Fruit fly (Drosophila melanogaster) whole organism, prepupa: ENCODE results near the gene RluA-1.
A peak's percentile ranks its signal among the peaks of the same experiment; 100 is the strongest.

Experiments
- CG10631 ChIP-seq: fragments of 200-800 bp; sonication (Bioruptor generic); optimal IDR thresholded peaks from 2 replicates; lab custom pipeline; 2016; ENCODE audit warnings: missing biosample characterization, missing genetic modification characterization
- CG10669 ChIP-seq: fragments of 200-800 bp; sonication (Bioruptor generic); optimal IDR thresholded peaks from 3 replicates; lab custom pipeline; 2018; ENCODE audit warnings: missing biosample characterization, mild to moderate bottlenecking, missing genetic modification characterization, moderate library complexity
- CG11294 ChIP-seq: fragments of 200-800 bp; sonication (Bioruptor generic); IDR thresholded peaks from 2 replicates; pipeline ENCODE4 v1.3.6; 2022; ENCODE audit warnings: missing biosample characterization, missing genetic modification characterization
- CG15336 ChIP-seq: fragments of 200-800 bp; sonication (Bioruptor generic); IDR thresholded peaks from 2 replicates; pipeline ENCODE4 v1.3.6; 2022; ENCODE audit warnings: missing biosample characterization, missing genetic modification characterization
- CG1621 ChIP-seq: fragments of 200-800 bp; sonication (Bioruptor generic); optimal IDR thresholded peaks from 3 replicates; lab custom pipeline; 2018; ENCODE audit warnings: missing biosample characterization, mild to moderate bottlenecking, missing genetic modification characterization
- CG3032 ChIP-seq: fragments of 200-800 bp; optimal IDR thresholded peaks from 2 replicates; lab custom pipeline; 2019; ENCODE audit warnings: missing biosample characterization, mild to moderate bottlenecking, missing genetic modification characterization, moderate library complexity
- CG31627 ChIP-seq: fragments of 200-800 bp; sonication (Bioruptor generic); optimal IDR thresholded peaks from 3 replicates; lab custom pipeline; 2016; ENCODE audit warnings: missing biosample characterization, missing genetic modification characterization
- CG34406 ChIP-seq: fragments of 200-800 bp; sonication (Bioruptor generic); optimal IDR thresholded peaks from 3 replicates; lab custom pipeline; 2016; ENCODE audit warnings: missing biosample characterization, missing genetic modification characterization
- CG6276 ChIP-seq: fragments of 200-800 bp; sonication (Bioruptor generic); optimal IDR thresholded peaks from 2 replicates; lab custom pipeline; 2017; ENCODE audit warnings: missing biosample characterization, mild to moderate bottlenecking, missing genetic modification characterization
- CG6792 ChIP-seq: fragments of 200-800 bp; sonication (Bioruptor generic); optimal IDR thresholded peaks from 3 replicates; lab custom pipeline; 2016; ENCODE audit warnings: missing biosample characterization, missing genetic modification characterization
- CG7368 ChIP-seq: fragments of 200-800 bp; sonication (Bioruptor generic); optimal IDR thresholded peaks from 3 replicates; lab custom pipeline; 2016; ENCODE audit warnings: missing biosample characterization, missing genetic modification characterization
- CG8119 ChIP-seq: fragments of 200-800 bp; sonication (Bioruptor generic); IDR thresholded peaks from 3 replicates; pipeline ENCODE4 v1.3.6; 2022; ENCODE audit warnings: missing biosample characterization, missing genetic modification characterization
- CG8319 ChIP-seq: fragments of 200-800 bp; sonication (Bioruptor generic); optimal IDR thresholded peaks from 3 replicates; lab custom pipeline; 2016; ENCODE audit warnings: missing biosample characterization, missing genetic modification characterization
- CG8632 ChIP-seq: fragments of 200-800 bp; sonication (Bioruptor generic); optimal IDR thresholded peaks from 3 replicates; lab custom pipeline; 2016; ENCODE audit warnings: missing biosample characterization, missing genetic modification characterization
- Eip75B ChIP-seq: fragments of 200-800 bp; sonication (Bioruptor generic); optimal IDR thresholded peaks from 3 replicates; lab custom pipeline; 2016; ENCODE audit warnings: missing biosample characterization, missing genetic modification characterization
- Eip78C ChIP-seq: fragments of 200-800 bp; sonication (Bioruptor generic); peaks from one replicate; lab custom pipeline; 2016; ENCODE audit warnings: missing biosample characterization, missing genetic modification characterization
- Hr38 ChIP-seq: sonication (Bioruptor generic); optimal IDR thresholded peaks from 2 replicates; lab custom pipeline; 2016; ENCODE audit warnings: missing biosample characterization, missing genetic modification characterization
- Hr4 ChIP-seq: fragments of 200-800 bp; sonication (Bioruptor generic); optimal IDR thresholded peaks from 3 replicates; lab custom pipeline; 2016; ENCODE audit warnings: missing biosample characterization, missing genetic modification characterization
- Lpt ChIP-seq: fragments of 200-800 bp; sonication (Bioruptor generic); optimal IDR thresholded peaks from 3 replicates; lab custom pipeline; 2016; ENCODE audit warnings: missing biosample characterization, missing genetic modification characterization
- Met ChIP-seq: fragments of 200-800 bp; sonication (Bioruptor generic); optimal IDR thresholded peaks from 3 replicates; lab custom pipeline; 2016; ENCODE audit warnings: missing biosample characterization, missing genetic modification characterization
- OdsH ChIP-seq: fragments of 200-800 bp; sonication (Bioruptor generic); optimal IDR thresholded peaks from 3 replicates; lab custom pipeline; 2016; ENCODE audit warnings: missing biosample characterization, missing genetic modification characterization
- Smox ChIP-seq: fragments of 200-800 bp; sonication (Bioruptor generic); optimal IDR thresholded peaks from 3 replicates; lab custom pipeline; 2016; ENCODE audit warnings: missing biosample characterization, missing genetic modification characterization
- Sox102F ChIP-seq: fragments of 200-800 bp; sonication (Bioruptor generic); optimal IDR thresholded peaks from 2 replicates; lab custom pipeline; 2016; ENCODE audit warnings: missing biosample characterization, mild to moderate bottlenecking, missing genetic modification characterization
- Sox14 ChIP-seq: fragments of 200-800 bp; sonication (Bioruptor generic); optimal IDR thresholded peaks from 3 replicates; lab custom pipeline; 2016; ENCODE audit warnings: missing biosample characterization, missing genetic modification characterization
- Sox15 ChIP-seq: fragments of 200-800 bp; sonication (Bioruptor generic); optimal IDR thresholded peaks from 3 replicates; lab custom pipeline; 2016; ENCODE audit warnings: missing biosample characterization, missing genetic modification characterization
- achi ChIP-seq: fragments of 200-800 bp; sonication (Bioruptor generic); optimal IDR thresholded peaks from 3 replicates; lab custom pipeline; 2016; ENCODE audit warnings: missing biosample characterization, missing genetic modification characterization
- acj6 ChIP-seq: fragments of 200-800 bp; sonication (Bioruptor generic); optimal IDR thresholded peaks from 3 replicates; lab custom pipeline; 2016; ENCODE audit warnings: missing biosample characterization, missing genetic modification characterization
- cyc ChIP-seq: fragments of 200-800 bp; sonication (Bioruptor generic); optimal IDR thresholded peaks from 3 replicates; lab custom pipeline; 2016; ENCODE audit warnings: missing biosample characterization, missing genetic modification characterization
- dsx ChIP-seq: fragments of 200-800 bp; optimal IDR thresholded peaks from 3 replicates; lab custom pipeline; 2019; ENCODE audit warnings: missing biosample characterization, mild to moderate bottlenecking, missing genetic modification characterization, moderate library complexity; ENCODE audit not compliant: poor library complexity, severe bottlenecking
- eg ChIP-seq: fragments of 200-800 bp; sonication (Bioruptor generic); IDR thresholded peaks from 3 replicates; pipeline ENCODE4 v1.3.6; 2022; ENCODE audit warnings: missing biosample characterization, missing genetic modification characterization
- salr ChIP-seq, 2 experiments: fragments of 200-800 bp; sonication (Bioruptor generic); optimal IDR thresholded peaks; 3 replicates each; lab custom pipeline; 2016 to 2018; ENCODE audit warnings: missing biosample characterization in 2 of 2, missing genetic modification characterization in 2 of 2, mild to moderate bottlenecking in 1 of 2
- spab ChIP-seq: fragments of 200-800 bp; sonication (Bioruptor generic); optimal IDR thresholded peaks from 2 replicates; lab custom pipeline; 2017; ENCODE audit warnings: missing biosample characterization, mild to moderate bottlenecking, missing genetic modification characterization, missing genetic modification reagents
- ss ChIP-seq, 2 experiments: fragments of 200-800 bp; sonication (Bioruptor generic); optimal IDR thresholded peaks; 2 replicates in 1 of 2; 3 replicates in 1 of 2; lab custom pipeline; 2017 to 2018; ENCODE audit warnings: mild to moderate bottlenecking in 2 of 2, missing biosample characterization in 2 of 2, missing genetic modification characterization in 2 of 2, moderate library complexity in 1 of 2
- svp ChIP-seq: fragments of 200-800 bp; sonication (Bioruptor generic); peaks from one replicate; lab custom pipeline; 2016; ENCODE audit warnings: missing biosample characterization, missing genetic modification characterization
- topi ChIP-seq: fragments of 200-800 bp; sonication (Bioruptor generic); optimal IDR thresholded peaks from 3 replicates; lab custom pipeline; 2016; ENCODE audit warnings: missing biosample characterization, missing genetic modification characterization
- vri ChIP-seq: fragments of 200-800 bp; sonication (Bioruptor generic); optimal IDR thresholded peaks from 3 replicates; lab custom pipeline; 2016; ENCODE audit warnings: missing biosample characterization, mild to moderate bottlenecking, missing genetic modification characterization

Gene RluA-1

dm6 chr2L:10468388-10468787 lies 5.8 kb downstream of the RluA-1 start (continued):
- TF ChIP-seq Sox102F (GFP tag; lab: Kevin White, UChicago) (peak; percentile 42), CG10631 (GFP tag; lab: Kevin White, UChicago) (peak; percentile 46), Sox15 (GFP tag; lab: Kevin White, UChicago) (peak; percentile 25), CG34406 (GFP tag; lab: Kevin White, UChicago) (peak; percentile 46)

dm6 chr2L:10466865-10467270 lies 7.3 kb downstream of the RluA-1 start:
- TF ChIP-seq achi (GFP tag; lab: Kevin White, UChicago) (peak; percentile 18), Sox15 (GFP tag; lab: Kevin White, UChicago) (no peak), acj6 (GFP tag; lab: Kevin White, UChicago) (peak; percentile 12), CG6792 (GFP tag; lab: Kevin White, UChicago) (no peak), salr (GFP tag; optimal IDR thresholded peaks at IDR 0.05; lab: Kevin White, UChicago) (peak in 1 of 2 experiments; percentile 62), Hr4 (peak; percentile 47), CG10669 (GFP tag; lab: Kevin White, UChicago) (no peak), OdsH (GFP tag; lab: Kevin White, UChicago) (peak; percentile 17), topi (GFP tag; lab: Kevin White, UChicago) (no peak), CG34406 (GFP tag; lab: Kevin White, UChicago) (no peak), Eip78C (peak; percentile 79), CG10631 (GFP tag; lab: Kevin White, UChicago) (no peak), CG8319 (GFP tag; lab: Kevin White, UChicago) (no peak), CG6276 (peak; percentile 29)

dm6 chr2L:10458979-10459378 lies 15.2 kb downstream of the RluA-1 start:
- no peak for TF ChIP-seq Hr38 (GFP tag; lab: Kevin White, UChicago)
- no peak for TF ChIP-seq cyc
- no peak for TF ChIP-seq topi (GFP tag; lab: Kevin White, UChicago)
- no peak for TF ChIP-seq Eip75B (GFP tag; lab: Kevin White, UChicago)
- no peak for TF ChIP-seq CG1621
- no peak for TF ChIP-seq OdsH (GFP tag; lab: Kevin White, UChicago)
- TF ChIP-seq CG8119, result no peak
- no peak for TF ChIP-seq Hr4
- no peak for TF ChIP-seq CG7368 (GFP tag; lab: Kevin White, UChicago)
- no peak for TF ChIP-seq dsx (GFP tag; lab: Kevin White, UChicago)
- no peak for TF ChIP-seq CG8632 (GFP tag; lab: Kevin White, UChicago)
- no peak for TF ChIP-seq CG11294 (GFP tag; lab: Robert Waterston, UW)
- TF ChIP-seq eg (GFP tag; lab: Robert Waterston, UW), result no peak
- no peak for TF ChIP-seq Lpt (GFP tag; lab: Kevin White, UChicago)
- TF ChIP-seq spab, result no peak
- TF ChIP-seq Eip78C, result no peak
- no peak for TF ChIP-seq Smox (GFP tag; lab: Kevin White, UChicago)
- no peak for TF ChIP-seq CG10669 (GFP tag; lab: Kevin White, UChicago)

DNA sequence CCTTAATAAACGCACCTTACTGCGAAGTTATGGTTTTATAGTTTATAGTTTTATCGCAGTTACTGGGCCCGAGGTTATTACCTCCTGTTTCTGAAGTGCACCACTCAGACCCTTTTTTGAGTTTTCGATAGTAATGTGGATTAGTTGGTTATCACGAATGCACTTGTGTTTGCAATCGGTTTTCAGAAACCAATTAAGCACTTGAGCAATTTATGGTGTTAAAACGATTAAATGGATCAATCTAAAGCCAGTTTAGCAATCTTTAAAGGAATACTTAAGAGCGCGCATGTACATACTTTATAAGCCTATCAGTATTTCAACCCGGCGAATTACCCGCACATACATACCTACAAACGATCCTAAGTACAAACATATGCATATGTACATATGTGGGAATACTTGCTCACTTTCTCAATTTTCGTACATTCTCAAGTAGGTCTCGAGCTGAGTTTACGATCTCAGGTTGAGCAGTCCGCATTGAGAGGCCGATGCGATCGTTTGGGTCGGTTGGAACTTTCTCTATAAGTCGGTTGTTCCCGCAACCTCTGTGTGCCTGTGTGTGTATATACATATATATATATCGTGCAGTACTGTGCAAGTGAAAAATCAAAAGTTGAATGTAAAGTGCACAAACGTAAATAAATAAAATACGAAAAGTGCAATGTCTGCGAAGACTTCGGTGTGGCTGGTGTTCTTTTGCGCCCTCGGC lies 16.8 kb downstream of the RluA-1 start, which contains the start of the genes LManI and LManII:
LManI (minus strand) TSS at position 51 of the 709 bp plus-strand sequence.
LManII (plus strand) TSS at position 468 of the 709 bp plus-strand sequence.
- no peak for TF ChIP-seq Sox14
- TF ChIP-seq CG8119, result no peak
- no peak for TF ChIP-seq CG7368 (GFP tag; lab: Kevin White, UChicago)
- TF ChIP-seq svp (GFP tag; lab: Kevin White, UChicago), result peak; percentile 72
- TF ChIP-seq CG3032, result no peak

DNA sequence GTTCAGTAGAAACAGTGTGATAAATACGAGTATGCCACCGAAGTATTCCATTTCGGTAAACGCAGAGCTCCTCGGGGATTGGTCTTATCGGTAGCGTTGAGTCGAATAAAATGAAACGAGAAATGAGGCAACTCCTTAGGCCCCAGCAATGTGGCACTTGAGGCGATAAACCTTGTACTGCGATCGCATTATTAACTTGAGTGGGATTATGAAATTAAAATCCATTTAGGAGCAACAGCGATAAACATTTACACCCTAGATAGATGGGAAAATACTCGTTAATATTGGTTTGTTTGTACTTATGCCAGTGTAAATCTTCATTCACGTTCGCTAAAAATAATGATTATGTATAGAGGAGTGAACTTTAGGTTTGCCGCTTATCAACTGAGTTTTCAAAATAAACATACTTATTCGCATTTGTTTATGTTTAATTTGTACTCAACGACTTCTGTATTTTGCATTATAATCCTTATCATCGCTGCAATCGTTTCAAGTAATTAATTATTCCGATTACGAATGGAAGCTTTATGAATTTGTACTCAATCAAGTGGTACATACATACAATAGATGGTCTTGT lies 18.1 kb downstream of the RluA-1 start:
- TF ChIP-seq Hr4, result no peak
- TF ChIP-seq Eip75B (GFP tag; lab: Kevin White, UChicago), result no peak
- TF ChIP-seq CG15336 (GFP tag; lab: Robert Waterston, UW), result no peak
- TF ChIP-seq OdsH (GFP tag; lab: Kevin White, UChicago), result no peak
- peak; percentile 53 for TF ChIP-seq Eip78C
- peak; percentile 78 for TF ChIP-seq svp (GFP tag; lab: Kevin White, UChicago)
- TF ChIP-seq Met, result no peak
- TF ChIP-seq CG31627, result no peak
- TF ChIP-seq vri (GFP tag; lab: Kevin White, UChicago), result peak; percentile 93
- TF ChIP-seq cyc, result no peak
- TF ChIP-seq ss (GFP tag; optimal IDR thresholded peaks at IDR 0.05; lab: Kevin White, UChicago), result no peak
- TF ChIP-seq CG6276, result no peak
- no peak for TF ChIP-seq CG10669 (GFP tag; lab: Kevin White, UChicago)
